Fruit fly (Drosophila melanogaster): Measurements from ENCODE around the gene CG4069.

The CG4069 gene

DNA sequence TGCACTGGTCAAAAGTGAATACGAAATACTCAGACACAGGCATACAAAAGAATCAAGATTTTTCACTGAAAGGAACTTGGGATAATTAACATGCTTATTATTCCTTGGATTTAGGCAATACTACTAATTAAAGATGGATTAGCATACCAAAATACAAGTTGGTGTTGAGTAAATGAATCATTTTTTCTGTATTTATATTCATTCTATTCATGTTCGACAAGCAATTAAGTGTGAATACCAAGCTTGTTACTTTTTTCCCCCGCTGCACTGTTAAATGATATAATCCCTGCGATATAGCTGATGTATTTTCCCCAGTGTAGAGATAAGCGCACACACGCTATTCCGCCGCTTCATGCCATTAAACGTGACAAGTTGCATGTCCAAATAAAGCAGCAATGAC is 20.6 kb upstream of the CG4069 start:
- TF ChIP-seq CG8290 (GFP tag; optimal IDR thresholded peaks at IDR 0.05) (no peak), CG8290 (tag; optimal IDR thresholded peaks at IDR 0.05) (no peak), z (GFP tag; IDR thresholded peaks at IDR 0.05) (no peak), bbx (GFP tag; IDR thresholded peaks at IDR 0.05; ENCODE audit: partially characterized antibody) (no peak), E2f2 (GFP tag; IDR thresholded peaks at IDR 0.05) (no peak), sens (GFP tag) (peak; percentile 41), CG14710 (tag; optimal IDR thresholded peaks at IDR 0.05) (peak; percentile 1), sim (GFP tag; IDR thresholded peaks at IDR 0.05) (no peak), CG5245 (GFP tag; optimal IDR thresholded peaks at IDR 0.05) (no peak), C15 (GFP tag; IDR thresholded peaks at IDR 0.05) (no peak), CG16815 (GFP tag; optimal IDR thresholded peaks at IDR 0.05) (no peak), phol (tag; optimal IDR thresholded peaks at IDR 0.05) (peak; percentile 15), sens-2 (GFP tag; IDR thresholded peaks at IDR 0.05) (no peak), HmgZ (tag; optimal IDR thresholded peaks at IDR 0.05) (no peak), CG10431 (GFP tag; optimal IDR thresholded peaks at IDR 0.05) (no peak), Neu2 (GFP tag; optimal IDR thresholded peaks at IDR 0.05; ENCODE audit: borderline replicate concordance) (no peak), ase (GFP tag; IDR thresholded peaks at IDR 0.05) (no peak), Meics (GFP tag; optimal IDR thresholded peaks at IDR 0.05) (no peak), Pdp1 (GFP tag; optimal IDR thresholded peaks at IDR 0.05) (no peak), Hr51 (GFP tag; optimal IDR thresholded peaks at IDR 0.05) (no peak)

DNA sequence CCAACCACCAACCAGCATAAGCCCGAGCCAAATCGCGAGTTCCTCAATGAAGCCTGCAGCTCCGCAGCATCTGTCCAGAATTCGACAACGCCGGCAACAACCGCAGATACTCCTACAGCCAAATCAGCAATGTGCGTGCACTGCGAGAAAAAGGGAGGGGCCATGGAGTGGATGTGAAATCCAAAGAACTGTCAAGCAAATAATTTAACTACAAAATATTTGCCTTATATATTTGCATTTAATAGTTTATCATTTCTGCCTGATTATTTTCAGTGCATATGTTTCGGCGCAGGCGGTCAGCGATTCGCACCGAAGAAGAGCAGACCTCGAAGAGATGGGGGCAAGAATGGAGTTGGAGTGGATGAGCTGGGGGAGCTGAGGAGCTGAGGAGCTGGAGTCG is 14.6 kb upstream of the CG4069 start:
- TF ChIP-seq CG12236 (GFP tag; optimal IDR thresholded peaks at IDR 0.05) (no peak), CG11696 (GFP tag; IDR thresholded peaks at IDR 0.05) (0 out of 2 replicates have a peak, but pooled peaks have one; percentile 20), bsh (GFP tag; optimal IDR thresholded peaks at IDR 0.05) (peak; percentile 7 to 24), wdn (GFP tag; IDR thresholded peaks at IDR 0.05) (no peak), CG4404 (GFP tag; IDR thresholded peaks at IDR 0.05) (0 out of 2 replicates have a peak, but pooled peaks have one; percentile 36), CG18476 (GFP tag; optimal IDR thresholded peaks at IDR 0.05) (no peak), CG17328 (GFP tag; IDR thresholded peaks at IDR 0.05) (peak; percentile 50; the same call in 1 of the 2 replicates), CG1603 (tag; optimal IDR thresholded peaks at IDR 0.05) (peak; percentile 10), hkb (optimal IDR thresholded peaks at IDR 0.05) (no peak), hkb (GFP tag; IDR thresholded peaks at IDR 0.05) (peak; percentile 9; the same call in 1 of the 2 replicates), prd (optimal IDR thresholded peaks at IDR 0.05) (no peak), prd (GFP tag; IDR thresholded peaks at IDR 0.05) (peak; percentile 71), ara (GFP tag; IDR thresholded peaks at IDR 0.05) (peak; percentile 62; the same call in 1 of the 2 replicates), Ets65A (GFP tag) (peak; percentile 53), Xrp1 (GFP tag; IDR thresholded peaks at IDR 0.05) (peak; percentile 42; the same call in 1 of the 2 replicates), CG4730 (GFP tag; IDR thresholded peaks at IDR 0.05) (0 out of 2 replicates have a peak, but pooled peaks have one; percentile 22), lmd (GFP tag; IDR thresholded peaks at IDR 0.05) (0 out of 2 replicates have a peak, but pooled peaks have one; percentile 26), tgo (GFP tag; IDR thresholded peaks at IDR 0.05) (peak; percentile 38; the same call in 1 of the 3 replicates), Gsc (GFP tag; IDR thresholded peaks at IDR 0.05) (no peak), CG7372 (GFP tag; IDR thresholded peaks at IDR 0.05) (peak; percentile 8; the same call in 1 of the 2 replicates), ap (GFP tag; IDR thresholded peaks at IDR 0.05) (0 out of 2 replicates have a peak, but pooled peaks have one; percentile 11), sisA (GFP tag; IDR thresholded peaks at IDR 0.05) (peak; percentile 25; the same call in 1 of the 2 replicates), CG8765 (GFP tag; IDR thresholded peaks at IDR 0.05) (peak; percentile 45; the same call in 1 of the 2 replicates), Ptx1 (GFP tag; IDR thresholded peaks at IDR 0.05) (peak; percentile 24; the same call in 1 of the 2 replicates), corto (GFP tag; optimal IDR thresholded peaks at IDR 0.05) (peak; percentile 58), otp (GFP tag; IDR thresholded peaks at IDR 0.05) (0 out of 3 replicates have a peak, but pooled peaks have one; percentile 53), pan (optimal IDR thresholded peaks at IDR 0.05) (no peak), pan (GFP tag; optimal IDR thresholded peaks at IDR 0.05 in 1 of 2, IDR thresholded peaks at IDR 0.05 in 1 of 2) (peak in 1 of 2 experiments; percentile 47), ken (GFP tag; IDR thresholded peaks at IDR 0.05) (no peak), CG32767 (GFP tag; IDR thresholded peaks at IDR 0.05) (no peak), z (GFP tag; IDR thresholded peaks at IDR 0.05) (0 out of 3 replicates have a peak, but pooled peaks have one; percentile 4), CG32772 (GFP tag; IDR thresholded peaks at IDR 0.05) (peak; percentile 42; the same call in 1 of the 2 replicates), CG10431 (GFP tag; optimal IDR thresholded peaks at IDR 0.05) (no peak), Sox102F (GFP tag; optimal IDR thresholded peaks at IDR 0.05) (peak; percentile 13)
